Fruit fly (Drosophila melanogaster) S2 (cell line): ENCODE measurements around the gene psh.

Experiments used
- CG8478 ChIP-seq: fragments of >200 bp; optimal IDR thresholded peaks from 2 replicates; lab custom pipeline; 2018
- CTCF ChIP-seq, 2 experiments: fragments of >200 bp; optimal IDR thresholded peaks; 2 replicates each; lab custom pipeline; 2018

DNA sequence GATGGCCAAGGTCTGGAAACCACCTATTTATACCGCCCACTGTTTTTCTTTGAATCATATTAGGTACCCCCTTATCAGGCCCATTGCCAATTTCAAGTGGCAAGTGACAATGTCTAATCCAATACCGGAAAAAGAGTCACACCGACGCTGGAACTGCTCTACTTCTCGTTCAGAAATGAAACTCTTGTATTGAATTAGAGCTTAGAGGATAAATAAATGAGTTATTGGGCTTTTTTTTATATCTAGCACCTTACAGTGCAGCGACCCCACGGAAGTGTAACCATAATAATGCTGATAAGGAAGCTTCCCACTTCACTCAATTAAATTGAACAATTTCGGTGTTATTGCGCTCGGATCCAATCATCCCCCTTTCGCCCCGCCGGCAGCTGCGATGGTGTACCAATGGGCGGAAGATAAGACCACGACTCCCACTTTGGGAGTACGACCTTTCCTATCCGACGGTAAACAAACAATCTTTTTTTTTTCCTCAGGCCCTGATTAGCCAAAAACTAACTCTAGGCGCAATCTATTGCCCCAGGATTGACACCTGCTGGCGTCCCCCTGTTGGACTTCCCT, 7.5 kb upstream of the psh start, which contains the start of gene CG15043:
- TF ChIP-seq CG8478 (lab: Kevin White, UChicago) (no peak), CTCF (optimal IDR thresholded peaks at IDR 0.05; lab: Kevin White, UChicago) (no peak)
